Fruit fly (Drosophila melanogaster): ENCODE results near the gene Nrg.

Nrg gene

DNA sequence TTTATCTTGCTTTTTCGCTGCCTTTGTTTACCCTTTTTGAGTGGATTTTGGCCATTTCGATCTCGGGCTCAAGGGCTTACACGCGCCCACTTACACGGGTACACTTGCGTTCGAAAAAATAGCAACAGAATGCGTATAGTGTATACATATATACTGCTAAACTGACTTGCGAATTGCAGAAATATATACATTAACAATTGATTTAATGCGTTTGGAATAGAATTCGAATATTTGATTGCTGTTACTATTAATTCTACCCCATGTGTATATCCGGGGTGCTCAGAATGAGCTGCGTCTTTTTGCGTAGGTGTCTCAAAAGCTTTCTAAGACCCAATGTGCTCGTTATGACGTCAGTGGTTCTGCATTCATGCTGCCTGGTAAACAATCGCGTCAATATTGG lies 23.7 kb upstream of the Nrg start (continued):
- no peak for TF ChIP-seq klu (GFP tag; IDR thresholded peaks at IDR 0.05)
- TF ChIP-seq psq (GFP tag; optimal IDR thresholded peaks at IDR 0.05) = no peak
- TF ChIP-seq CG5953 (GFP tag; IDR thresholded peaks at IDR 0.05) = no peak
- TF ChIP-seq CG11093 (GFP tag; IDR thresholded peaks at IDR 0.05) = no peak
- no peak for TF ChIP-seq h (optimal IDR thresholded peaks at IDR 0.05)
- TF ChIP-seq NC2α (GFP tag; optimal IDR thresholded peaks at IDR 0.05) = no peak
- no peak for TF ChIP-seq trh (GFP tag; optimal IDR thresholded peaks at IDR 0.05)
- TF ChIP-seq lmd (GFP tag; IDR thresholded peaks at IDR 0.05) = peak; percentile 73
- TF ChIP-seq CG9932 (GFP tag; IDR thresholded peaks at IDR 0.05) = peak; percentile 65
- TF ChIP-seq Poxn (GFP tag; IDR thresholded peaks at IDR 0.05) = no peak
- peak; percentile 72 for TF ChIP-seq CG32532 (GFP tag; IDR thresholded peaks at IDR 0.05)
- no peak for TF ChIP-seq Side (GFP tag; optimal IDR thresholded peaks at IDR 0.05)
- TF ChIP-seq Mrtf (GFP tag; IDR thresholded peaks at IDR 0.05) = 0 out of 3 replicates have a peak, but pooled peaks have one; percentile 43
- TF ChIP-seq CHES-1-like (GFP tag; optimal IDR thresholded peaks at IDR 0.05) = peak; percentile 20
- peak; percentile 0 for TF ChIP-seq oc (tag; optimal IDR thresholded peaks at IDR 0.05)
- no peak for TF ChIP-seq twi (tag; optimal IDR thresholded peaks at IDR 0.05)
- TF ChIP-seq gcm2 (GFP tag; optimal IDR thresholded peaks at IDR 0.05) = no peak
- no peak for TF ChIP-seq bowl (GFP tag; IDR thresholded peaks at IDR 0.05)
- no peak for TF ChIP-seq MESR4 (GFP tag; optimal IDR thresholded peaks at IDR 0.05)
- TF ChIP-seq Nf-YB (GFP tag; optimal IDR thresholded peaks at IDR 0.05) = no peak
- no peak for TF ChIP-seq CrebB (tag; optimal IDR thresholded peaks at IDR 0.05)
- no peak for TF ChIP-seq wor (GFP tag; IDR thresholded peaks at IDR 0.05)
- TF ChIP-seq chif (GFP tag; optimal IDR thresholded peaks at IDR 0.05) = peak in 1 of 2 experiments; percentile 39
- peak; percentile 54 for TF ChIP-seq lilli (GFP tag; optimal IDR thresholded peaks at IDR 0.05)
- TF ChIP-seq dmrt11E (tag; optimal IDR thresholded peaks at IDR 0.05) = no peak
- 0 out of 2 replicates have a peak, but pooled peaks have one; percentile 22 for TF ChIP-seq CG7372 (GFP tag; IDR thresholded peaks at IDR 0.05)
- TF ChIP-seq dimm (GFP tag; IDR thresholded peaks at IDR 0.05) = no peak
- TF ChIP-seq Dip2 (GFP tag; IDR thresholded peaks at IDR 0.05) = no peak
- peak; percentile 39 for TF ChIP-seq mam (GFP tag; optimal IDR thresholded peaks at IDR 0.05)
- TF ChIP-seq pzg (GFP tag; optimal IDR thresholded peaks at IDR 0.05) = no peak
- no peak for TF ChIP-seq CG10274 (GFP tag; optimal IDR thresholded peaks at IDR 0.05)
- TF ChIP-seq CG8359 (GFP tag; optimal IDR thresholded peaks at IDR 0.05; ENCODE audit: borderline replicate concordance) = no peak
- TF ChIP-seq Mad (GFP tag; optimal IDR thresholded peaks at IDR 0.05) = no peak
- no peak for TF ChIP-seq CG12155 (GFP tag; optimal IDR thresholded peaks at IDR 0.05)
- TF ChIP-seq CG2875 (GFP tag; optimal IDR thresholded peaks at IDR 0.05) = no peak
- peak; percentile 69 for TF ChIP-seq slbo (GFP tag; IDR thresholded peaks at IDR 0.05)
- TF ChIP-seq CG11696 (GFP tag; IDR thresholded peaks at IDR 0.05) = peak; percentile 75
- TF ChIP-seq CG2889 (GFP tag; IDR thresholded peaks at IDR 0.05) = no peak
- TF ChIP-seq Gsc (GFP tag; IDR thresholded peaks at IDR 0.05) = no peak
- no peak for TF ChIP-seq CG4617 (GFP tag; optimal IDR thresholded peaks at IDR 0.05; ENCODE audit: borderline replicate concordance)
- TF ChIP-seq CG12104 (GFP tag; optimal IDR thresholded peaks at IDR 0.05) = no peak
- TF ChIP-seq ab (GFP tag; optimal IDR thresholded peaks at IDR 0.05) = no peak
- TF ChIP-seq MBD-R2 (GFP tag; IDR thresholded peaks at IDR 0.05) = peak; percentile 14; the same call in 1 of the 2 replicates
- TF ChIP-seq caup (GFP tag; optimal IDR thresholded peaks at IDR 0.05; ENCODE audit: severe bottlenecking) = peak; percentile 43
- no peak for TF ChIP-seq CG2202 (tag; optimal IDR thresholded peaks at IDR 0.05)
- TF ChIP-seq Trl (optimal IDR thresholded peaks at IDR 0.05) = no peak
- TF ChIP-seq Trl (GFP tag; optimal IDR thresholded peaks at IDR 0.05) = peak; percentile 12
- no peak; the same call in 1 of the 2 replicates for TF ChIP-seq Oaz (GFP tag; IDR thresholded peaks at IDR 0.05)
- no peak for TF ChIP-seq CG6175 (GFP tag; IDR thresholded peaks at IDR 0.05)
- TF ChIP-seq ttk (GFP tag; IDR thresholded peaks at IDR 0.05) = peak; percentile 43; the same call in 1 of the 2 replicates
- TF ChIP-seq CG17186 (GFP tag; optimal IDR thresholded peaks at IDR 0.05) = no peak
- TF ChIP-seq onecut (GFP tag; IDR thresholded peaks at IDR 0.05) = no peak
- TF ChIP-seq Stat92E (GFP tag; optimal IDR thresholded peaks at IDR 0.05) = no peak
